Worm (Caenorhabditis elegans) whole organism, mixed stage, embryonic: ENCODE results near the gene F38A1.13.

ENCODE experiments used
- blmp-1 ChIP-seq: fragments of 150-350 bp; optimal IDR thresholded peaks from 2 replicates; lab custom pipeline; 2014; ENCODE audit warnings: missing biosample characterization, missing genetic modification characterization
- nhr-76 ChIP-seq: sonication (generic microtip); optimal IDR thresholded peaks from 2 replicates; lab custom pipeline; 2017; ENCODE audit warnings: missing biosample characterization, missing genetic modification characterization

DNA sequence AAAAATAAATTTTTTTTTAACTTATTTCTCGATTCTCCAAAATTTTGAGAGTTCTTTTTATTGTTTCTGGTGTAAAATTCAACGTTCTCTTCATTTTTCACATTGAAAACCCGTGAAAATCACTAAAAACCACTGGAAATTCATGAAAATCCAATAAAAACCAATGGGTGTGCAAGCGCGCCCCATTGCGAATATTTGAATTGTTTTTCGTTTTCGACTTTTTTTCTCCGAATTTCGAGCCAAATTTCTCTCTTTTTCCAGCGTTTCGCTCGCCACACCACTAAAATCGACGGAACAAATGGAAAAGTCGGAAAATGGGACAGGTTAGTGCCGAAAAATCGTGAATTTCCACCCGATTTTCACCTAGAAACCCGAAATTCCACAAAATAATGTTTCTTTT lies 45.3 kb downstream of the F38A1.13 start:
- TF ChIP-seq blmp-1 (no peak), nhr-76 (tag; lab: Kevin White, UChicago) (no peak)
